Fruit fly (Drosophila melanogaster): ENCODE data around the gene sgg.

Gene sgg

dm6 chrX:2619651-2620050, 14.1 kb upstream of the sgg start, which contains the start of the genes Tsp3A and Seipin (continued):
- peak; percentile 80 for TF ChIP-seq CG9727 (GFP tag; optimal IDR thresholded peaks at IDR 0.05)
- peak; percentile 27 for TF ChIP-seq Hr3 (GFP tag; optimal IDR thresholded peaks at IDR 0.05)
- TF ChIP-seq CG9797 (GFP tag; optimal IDR thresholded peaks at IDR 0.05): peak; percentile 10
- peak; percentile 87 for TF ChIP-seq CG7372 (GFP tag; IDR thresholded peaks at IDR 0.05)
- 0 out of 3 replicates have a peak, but pooled peaks have one; percentile 21 for TF ChIP-seq mld (GFP tag; IDR thresholded peaks at IDR 0.05; ENCODE audit: partially characterized antibody)
- peak; percentile 66 for TF ChIP-seq kay (GFP tag; optimal IDR thresholded peaks at IDR 0.05)
- TF ChIP-seq grau (tag; optimal IDR thresholded peaks at IDR 0.05): peak; percentile 83
- TF ChIP-seq CG1602 (GFP tag; optimal IDR thresholded peaks at IDR 0.05): peak; percentile 65
- TF ChIP-seq shn (GFP tag; optimal IDR thresholded peaks at IDR 0.05): peak; percentile 74
- no peak for TF ChIP-seq Hmx (GFP tag; optimal IDR thresholded peaks at IDR 0.05)
- peak; percentile 54; the same call in 1 of the 2 replicates for TF ChIP-seq ato (GFP tag; IDR thresholded peaks at IDR 0.05; ENCODE audit: partially characterized antibody)
- peak; percentile 93 for TF ChIP-seq CG14441 (GFP tag; IDR thresholded peaks at IDR 0.05)
- no peak for TF ChIP-seq Doc2 (GFP tag; IDR thresholded peaks at IDR 0.05)
- peak; percentile 74 for TF ChIP-seq NK7.1 (GFP tag; optimal IDR thresholded peaks at IDR 0.05)
- TF ChIP-seq dmrt11E (tag; optimal IDR thresholded peaks at IDR 0.05): peak; percentile 58
- no peak for TF ChIP-seq bigmax (GFP tag; optimal IDR thresholded peaks at IDR 0.05)
- peak; percentile 71 for TF ChIP-seq CG6683 (GFP tag; optimal IDR thresholded peaks at IDR 0.05)
- peak; percentile 38 to 87 for TF ChIP-seq crp (GFP tag; optimal IDR thresholded peaks at IDR 0.05)
- TF ChIP-seq Mrtf (GFP tag; IDR thresholded peaks at IDR 0.05): peak; percentile 87
- peak; percentile 97 for TF ChIP-seq lab (GFP tag; optimal IDR thresholded peaks at IDR 0.05)
- peak; percentile 81 for TF ChIP-seq CG13894 (tag; optimal IDR thresholded peaks at IDR 0.05)
- TF ChIP-seq fru (optimal IDR thresholded peaks at IDR 0.05): no peak
- peak; percentile 74 for TF ChIP-seq CG12155 (GFP tag; optimal IDR thresholded peaks at IDR 0.05)
- TF ChIP-seq CG30431 (GFP tag; optimal IDR thresholded peaks at IDR 0.05): peak; percentile 61
- TF ChIP-seq CTCF (GFP tag; optimal IDR thresholded peaks at IDR 0.05): peak; percentile 39
- peak; percentile 90 for TF ChIP-seq Gug (GFP tag; IDR thresholded peaks at IDR 0.05)
- TF ChIP-seq CG2712 (tag; optimal IDR thresholded peaks at IDR 0.05): peak; percentile 77
- TF ChIP-seq Scr (GFP tag; IDR thresholded peaks at IDR 0.05; ENCODE audit: partially characterized antibody): peak; percentile 65
- TF ChIP-seq eve (GFP tag; optimal IDR thresholded peaks at IDR 0.05): no peak
- TF ChIP-seq chinmo (GFP tag; IDR thresholded peaks at IDR 0.05; ENCODE audit: partially characterized antibody): peak; percentile 75; the same call in 2 of the 4 replicates
- peak; percentile 70; the same call in 2 of the 3 replicates for TF ChIP-seq z (GFP tag; IDR thresholded peaks at IDR 0.05)
- peak; percentile 73 for TF ChIP-seq CG12942 (GFP tag; optimal IDR thresholded peaks at IDR 0.05)
- TF ChIP-seq stwl (tag; optimal IDR thresholded peaks at IDR 0.05): peak; percentile 28
- peak; percentile 46 for TF ChIP-seq CG5245 (GFP tag; optimal IDR thresholded peaks at IDR 0.05)
- TF ChIP-seq Adf1 (GFP tag; IDR thresholded peaks at IDR 0.05): peak; percentile 68
- TF ChIP-seq prd (optimal IDR thresholded peaks at IDR 0.05): no peak
- peak; percentile 88 for TF ChIP-seq prd (GFP tag; IDR thresholded peaks at IDR 0.05)
- peak; percentile 39 for TF ChIP-seq CG4707 (GFP tag; optimal IDR thresholded peaks at IDR 0.05)
- TF ChIP-seq E2f1 (GFP tag; IDR thresholded peaks at IDR 0.05): peak; percentile 88
- peak; percentile 70 for TF ChIP-seq CG10543 (GFP tag; optimal IDR thresholded peaks at IDR 0.05)
- TF ChIP-seq ase (GFP tag; IDR thresholded peaks at IDR 0.05): peak; percentile 88
- peak; percentile 88 for TF ChIP-seq Rx (GFP tag; IDR thresholded peaks at IDR 0.05)
- TF ChIP-seq slou (GFP tag; optimal IDR thresholded peaks at IDR 0.05): no peak
- peak; percentile 82 for TF ChIP-seq ERR (GFP tag; optimal IDR thresholded peaks at IDR 0.05)
- TF ChIP-seq CG18619 (GFP tag; optimal IDR thresholded peaks at IDR 0.05): peak; percentile 75
- TF ChIP-seq CG3065 (GFP tag; optimal IDR thresholded peaks at IDR 0.05): no peak
- peak; percentile 81 for TF ChIP-seq onecut (GFP tag; IDR thresholded peaks at IDR 0.05)
- TF ChIP-seq MESR4 (GFP tag; optimal IDR thresholded peaks at IDR 0.05): peak; percentile 51
- peak; percentile 91 for TF ChIP-seq CG2678 (tag; optimal IDR thresholded peaks at IDR 0.05)
- TF ChIP-seq cato (GFP tag; optimal IDR thresholded peaks at IDR 0.05; ENCODE audit: borderline replicate concordance): peak; percentile 56
- peak; percentile 60 for TF ChIP-seq CG17186 (GFP tag; optimal IDR thresholded peaks at IDR 0.05)
- TF ChIP-seq CG34376 (GFP tag; optimal IDR thresholded peaks at IDR 0.05): peak; percentile 98

All from whole organism, embryonic.